Worm (Caenorhabditis elegans) whole organism, L3 larva: Measurements from ENCODE around the gene nmgp-1.

ENCODE experiments used
- R02D3.7 ChIP-seq: fragments of 150-350 bp; optimal IDR thresholded peaks from 2 replicates; lab custom pipeline; 2014; ENCODE audit warnings: missing biosample characterization, missing genetic modification characterization
- ama-1 ChIP-seq: fragments of 150-350 bp; optimal IDR thresholded peaks from 2 replicates; lab custom pipeline; 2018
- ceh-16 ChIP-seq: sonication (generic microtip); optimal IDR thresholded peaks from 2 replicates; lab custom pipeline; 2017; ENCODE audit warnings: missing biosample characterization, missing genetic modification characterization
- ceh-28 ChIP-seq: fragments of 150-350 bp; optimal IDR thresholded peaks from 2 replicates; lab custom pipeline; 2014; ENCODE audit warnings: missing biosample characterization, missing genetic modification reagents, missing genetic modification characterization
- ceh-82 ChIP-seq: fragments of 150-350 bp; optimal IDR thresholded peaks from 2 replicates; lab custom pipeline; 2014; ENCODE audit warnings: missing biosample characterization, missing genetic modification characterization
- egl-27 ChIP-seq: sonication (generic microtip); optimal IDR thresholded peaks from 4 replicates; lab custom pipeline; 2017; ENCODE audit warnings: missing biosample characterization, missing genetic modification reagents, missing genetic modification characterization
- egl-5 ChIP-seq: fragments of 150-350 bp; optimal IDR thresholded peaks from 2 replicates; lab custom pipeline; 2017; ENCODE audit warnings: missing biosample characterization, missing genetic modification reagents, missing genetic modification characterization, inconsistent platforms
- elt-1 ChIP-seq: fragments of 150-350 bp; optimal IDR thresholded peaks from 2 replicates; lab custom pipeline; 2014; ENCODE audit warnings: missing biosample characterization, missing genetic modification characterization
- elt-2 ChIP-seq: sonication (generic microtip); optimal IDR thresholded peaks from 2 replicates; lab custom pipeline; 2016; ENCODE audit warnings: missing genetic modification reagents, mild to moderate bottlenecking, missing genetic modification characterization, missing compliant biosample characterization
- elt-3 ChIP-seq, 3 experiments: fragments of 150-350 bp in 1 of 3; sonication (generic microtip) in 2 of 3; optimal IDR thresholded peaks; 2 replicates in 2 of 3; 4 replicates in 1 of 3; lab custom pipeline; 2014 to 2017; ENCODE audit warnings: missing biosample characterization in 3 of 3, missing genetic modification characterization in 3 of 3
- fkh-2 ChIP-seq: fragments of 150-350 bp; optimal IDR thresholded peaks from 2 replicates; lab custom pipeline; 2014; ENCODE audit warnings: missing biosample characterization, missing genetic modification reagents, missing genetic modification characterization
- fos-1 ChIP-seq: fragments of 150-350 bp; optimal IDR thresholded peaks from 2 replicates; lab custom pipeline; 2014; ENCODE audit warnings: missing biosample characterization, missing genetic modification characterization
- hmg-11 ChIP-seq: sonication (generic microtip); optimal IDR thresholded peaks from 2 replicates; lab custom pipeline; 2016; ENCODE audit warnings: missing genetic modification characterization, missing compliant biosample characterization
- jun-1 ChIP-seq: fragments of 150-350 bp; optimal IDR thresholded peaks from 2 replicates; lab custom pipeline; 2014; ENCODE audit warnings: missing biosample characterization, missing genetic modification reagents, missing genetic modification characterization
- lin-15B ChIP-seq: fragments of 150-350 bp; optimal IDR thresholded peaks from 2 replicates; lab custom pipeline; 2014; ENCODE audit warnings: missing biosample characterization, missing genetic modification characterization
- lin-39 ChIP-seq: fragments of 150-350 bp; optimal IDR thresholded peaks from 2 replicates; lab custom pipeline; 2018; ENCODE audit warnings: missing biosample characterization, missing genetic modification reagents, missing genetic modification characterization
- mdl-1 ChIP-seq: fragments of 150-350 bp; optimal IDR thresholded peaks from 2 replicates; lab custom pipeline; 2014; ENCODE audit warnings: missing biosample characterization, missing genetic modification characterization
- mml-1 ChIP-seq: fragments of 150-350 bp; sonication (generic microtip); optimal IDR thresholded peaks from 3 replicates; lab custom pipeline; 2014; ENCODE audit warnings: missing biosample characterization, missing genetic modification characterization
- nfya-1 ChIP-seq: sonication (generic microtip); optimal IDR thresholded peaks from 2 replicates; lab custom pipeline; 2017; ENCODE audit warnings: missing genetic modification characterization, mild to moderate bottlenecking, missing compliant biosample characterization, antibody characterized with exemption, moderate library complexity; ENCODE audit not compliant: insufficient read depth
- nhr-11 ChIP-seq: fragments of 150-350 bp; optimal IDR thresholded peaks from 2 replicates; lab custom pipeline; 2014; ENCODE audit warnings: missing biosample characterization, missing genetic modification characterization
- nhr-23 ChIP-seq: fragments of 150-350 bp; optimal IDR thresholded peaks from 2 replicates; lab custom pipeline; 2014; ENCODE audit warnings: missing biosample characterization, missing genetic modification reagents, missing genetic modification characterization
- nhr-25 ChIP-seq: sonication (generic microtip); optimal IDR thresholded peaks from 2 replicates; lab custom pipeline; 2017; ENCODE audit warnings: missing biosample characterization, missing genetic modification characterization
- nhr-28 ChIP-seq: fragments of 150-350 bp; optimal IDR thresholded peaks from 2 replicates; lab custom pipeline; 2014; ENCODE audit warnings: missing biosample characterization, missing genetic modification characterization
- nhr-43 ChIP-seq: sonication (generic microtip); optimal IDR thresholded peaks from 2 replicates; lab custom pipeline; 2016; ENCODE audit warnings: mild to moderate bottlenecking, missing genetic modification characterization, missing compliant biosample characterization; ENCODE audit not compliant: poor library complexity, severe bottlenecking
- nhr-67 ChIP-seq: fragments of 150-350 bp; optimal IDR thresholded peaks from 2 replicates; lab custom pipeline; 2014; ENCODE audit warnings: missing biosample characterization, missing genetic modification characterization
- nhr-77 ChIP-seq: fragments of 150-350 bp; optimal IDR thresholded peaks from 2 replicates; lab custom pipeline; 2014; ENCODE audit warnings: missing biosample characterization, missing genetic modification characterization
- pha-4 ChIP-seq: fragments of 150-350 bp; optimal IDR thresholded peaks from 2 replicates; lab custom pipeline; 2014; ENCODE audit warnings: missing biosample characterization, missing genetic modification reagents, missing genetic modification characterization
- pqm-1 ChIP-seq: fragments of 150-350 bp; optimal IDR thresholded peaks from 2 replicates; lab custom pipeline; 2017; ENCODE audit warnings: missing biosample characterization, missing genetic modification characterization, inconsistent platforms
- sea-2 ChIP-seq: fragments of 150-350 bp; sonication (generic microtip); optimal IDR thresholded peaks from 4 replicates; lab custom pipeline; 2014; ENCODE audit warnings: missing biosample characterization, missing genetic modification reagents, missing genetic modification characterization
- skn-1 ChIP-seq: fragments of 150-350 bp; optimal IDR thresholded peaks from 2 replicates; lab custom pipeline; 2014; ENCODE audit warnings: missing biosample characterization, missing genetic modification characterization
- snpc-4 ChIP-seq: fragments of 150-350 bp; optimal IDR thresholded peaks from 2 replicates; lab custom pipeline; 2014; ENCODE audit warnings: missing biosample characterization, missing genetic modification characterization
- tbx-2 ChIP-seq: sonication (generic microtip); optimal IDR thresholded peaks from 2 replicates; lab custom pipeline; 2016; ENCODE audit warnings: mild to moderate bottlenecking, missing genetic modification characterization, missing compliant biosample characterization
- unc-39 ChIP-seq: sonication (generic microtip); optimal IDR thresholded peaks from 4 replicates; lab custom pipeline; 2017; ENCODE audit warnings: missing biosample characterization, missing genetic modification characterization
- zag-1 ChIP-seq: fragments of 150-350 bp; optimal IDR thresholded peaks from 2 replicates; lab custom pipeline; 2014; ENCODE audit warnings: missing biosample characterization, missing genetic modification characterization
- ztf-4 ChIP-seq: fragments of 150-350 bp; optimal IDR thresholded peaks from 2 replicates; lab custom pipeline; 2014; ENCODE audit warnings: missing biosample characterization, missing genetic modification characterization

Gene nmgp-1

DNA sequence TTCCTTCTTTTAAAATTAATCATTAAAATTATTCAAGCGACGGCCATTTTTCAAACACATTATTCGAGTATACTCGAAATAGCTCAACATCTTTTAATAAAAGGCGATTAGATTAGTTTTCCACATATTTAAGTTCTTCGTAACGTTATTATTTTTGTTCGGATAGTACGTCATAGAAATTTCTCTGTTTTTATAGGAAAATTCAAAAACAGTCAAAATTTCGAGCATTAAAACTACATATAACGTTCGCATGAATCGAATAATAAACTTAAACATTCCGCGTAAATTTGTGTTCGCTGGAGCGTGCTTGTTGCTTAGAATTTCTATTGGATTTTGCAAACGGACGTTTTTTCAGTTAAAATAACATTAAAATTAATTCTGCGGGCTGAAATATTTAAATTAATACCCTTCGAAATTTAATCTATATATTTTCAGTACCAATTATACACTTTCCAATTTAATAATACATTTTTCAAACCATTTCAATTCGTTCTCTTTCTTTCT is 15.4 kb upstream of the nmgp-1 start, which contains the start of gene blos-4:
TSS of gene blos-4 (plus strand) at position 51 of the 504 bp plus-strand sequence.
- TF ChIP-seq unc-39 (tag; lab: Kevin White, UChicago), result no peak

DNA sequence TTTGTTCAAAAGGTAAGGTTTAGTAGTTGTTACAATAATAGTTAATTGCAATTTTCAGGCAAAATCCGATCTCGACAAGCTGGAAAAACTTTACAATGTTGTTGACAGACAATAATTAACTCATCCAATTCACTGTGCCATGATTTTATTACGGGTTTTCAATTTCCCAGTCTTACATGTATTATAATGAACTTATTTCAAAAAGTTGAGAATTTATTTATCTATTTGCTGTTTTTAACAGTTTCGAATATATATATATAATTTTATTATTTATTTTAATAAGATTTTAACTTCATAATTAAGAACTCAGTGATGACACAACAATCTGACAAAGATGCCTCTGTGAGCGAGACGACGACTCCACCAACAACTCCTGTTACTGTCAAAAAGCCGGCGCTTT is 14.6 kb upstream of the nmgp-1 start, which contains the start of gene lelo-1:
TSS of gene lelo-1 (plus strand) at position 301 of the 400 bp plus-strand sequence.
- TF ChIP-seq nhr-25 (no peak), fos-1 (no peak), nhr-77 (tag; lab: Kevin White, UChicago) (no peak), R02D3.7 (tag; lab: Kevin White, UChicago) (no peak), fkh-2 (no peak), zag-1 (tag; lab: Kevin White, UChicago) (no peak), tbx-2 (tag; lab: Kevin White, UChicago) (no peak), mdl-1 (tag; lab: Kevin White, UChicago) (no peak), pha-4 (no peak), ztf-4 (tag; lab: Kevin White, UChicago) (no peak), elt-2 (tag; lab: Kevin White, UChicago) (no peak), nhr-11 (tag; lab: Kevin White, UChicago) (no peak)

DNA sequence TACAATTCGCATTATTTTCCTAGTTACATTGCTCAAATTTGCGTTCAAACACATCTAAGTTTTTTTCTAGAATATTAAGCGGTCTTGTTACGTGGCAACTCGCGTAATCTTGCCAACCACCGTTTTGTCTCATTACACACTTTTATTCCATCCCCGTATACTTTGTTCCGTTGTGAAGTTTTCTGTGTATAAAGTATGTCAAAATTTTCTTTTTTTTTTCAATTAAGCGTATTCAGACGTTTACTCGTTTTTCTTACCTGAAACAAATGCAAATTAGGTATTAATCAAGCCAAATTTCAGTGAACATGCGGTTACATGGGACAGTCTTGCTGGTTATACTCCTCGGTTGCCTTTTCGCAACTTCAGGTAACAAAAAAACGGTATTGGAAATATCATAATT is 13.6 kb upstream of the nmgp-1 start, which contains the start of gene T24H7.2:
TSS of gene T24H7.2 (plus strand) at position 301 of the 400 bp plus-strand sequence.
- TF ChIP-seq lin-15B (tag; lab: Kevin White, UChicago) (no peak), elt-3 (tag; optimal IDR thresholded peaks at IDR 0.05; lab: Kevin White, UChicago) (no peak), sea-2 (GFP tag; lab: Kevin White, UChicago) (no peak), R02D3.7 (tag; lab: Kevin White, UChicago) (no peak)

DNA sequence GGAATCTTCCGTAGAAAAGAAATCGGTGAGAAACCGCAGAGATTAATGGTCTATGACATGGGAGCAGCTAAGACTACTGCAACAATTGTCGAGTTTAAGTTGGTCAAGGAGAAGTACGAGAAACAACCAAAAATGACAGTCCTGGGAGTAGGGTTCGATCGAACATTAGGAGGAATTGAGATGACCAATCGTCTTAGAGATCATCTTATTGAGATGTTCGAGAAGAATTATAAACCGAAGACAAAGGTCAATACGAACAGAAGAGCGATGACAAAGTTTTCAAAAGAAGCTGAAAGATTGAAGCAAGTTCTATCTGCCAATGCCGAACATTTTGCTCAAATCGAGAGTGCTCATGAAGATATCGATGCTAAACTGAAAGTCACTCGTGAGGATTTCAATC is 12.6 kb upstream of the nmgp-1 start:
- TF ChIP-seq jun-1 (tag; lab: Kevin White, UChicago), result no peak

DNA sequence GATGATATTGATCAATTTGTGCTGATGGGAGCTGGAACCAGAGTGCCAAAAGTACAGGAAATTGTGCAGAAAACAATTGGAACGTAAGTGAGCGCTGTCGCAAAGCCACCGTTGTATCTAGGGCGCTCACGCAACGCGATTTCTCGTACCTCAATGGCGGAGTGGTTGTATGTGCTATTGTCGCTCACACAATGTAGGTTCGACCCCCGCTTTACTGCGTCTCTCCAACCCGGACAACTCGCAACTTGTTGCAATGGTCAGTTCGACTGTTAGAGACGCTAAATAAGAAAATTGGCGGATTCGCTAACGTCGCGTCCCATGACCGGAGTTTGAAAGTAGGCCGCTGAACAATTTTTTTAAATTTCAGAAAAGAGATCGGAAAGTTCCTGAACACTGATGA is 12.2 kb upstream of the nmgp-1 start:
- TF ChIP-seq tbx-2 (tag; lab: Kevin White, UChicago), result peak; percentile 19
- TF ChIP-seq ceh-16 (tag; lab: Kevin White, UChicago), result no peak
- no peak for TF ChIP-seq R02D3.7 (tag; lab: Kevin White, UChicago)
- TF ChIP-seq nhr-23 (tag; lab: Kevin White, UChicago), result peak; percentile 59
- peak; percentile 18 for TF ChIP-seq nhr-25
- TF ChIP-seq nhr-43 (tag; lab: Kevin White, UChicago), result peak; percentile 70
- peak; percentile 22 for TF ChIP-seq hmg-11
- TF ChIP-seq snpc-4 (tag; lab: Kevin White, UChicago), result no peak
- peak; percentile 21 for TF ChIP-seq elt-2 (tag; lab: Kevin White, UChicago)
- peak; percentile 85 for TF ChIP-seq pha-4
- peak; percentile 59 for TF ChIP-seq nfya-1
- peak; percentile 2 for TF ChIP-seq lin-15B (tag; lab: Kevin White, UChicago)
- TF ChIP-seq pqm-1 (tag; lab: Kevin White, UChicago), result peak; percentile 24
- peak; percentile 82 for TF ChIP-seq lin-39 (tag; lab: Kevin White, UChicago)
- TF ChIP-seq, all 47 proteins: peak for 11

DNA sequence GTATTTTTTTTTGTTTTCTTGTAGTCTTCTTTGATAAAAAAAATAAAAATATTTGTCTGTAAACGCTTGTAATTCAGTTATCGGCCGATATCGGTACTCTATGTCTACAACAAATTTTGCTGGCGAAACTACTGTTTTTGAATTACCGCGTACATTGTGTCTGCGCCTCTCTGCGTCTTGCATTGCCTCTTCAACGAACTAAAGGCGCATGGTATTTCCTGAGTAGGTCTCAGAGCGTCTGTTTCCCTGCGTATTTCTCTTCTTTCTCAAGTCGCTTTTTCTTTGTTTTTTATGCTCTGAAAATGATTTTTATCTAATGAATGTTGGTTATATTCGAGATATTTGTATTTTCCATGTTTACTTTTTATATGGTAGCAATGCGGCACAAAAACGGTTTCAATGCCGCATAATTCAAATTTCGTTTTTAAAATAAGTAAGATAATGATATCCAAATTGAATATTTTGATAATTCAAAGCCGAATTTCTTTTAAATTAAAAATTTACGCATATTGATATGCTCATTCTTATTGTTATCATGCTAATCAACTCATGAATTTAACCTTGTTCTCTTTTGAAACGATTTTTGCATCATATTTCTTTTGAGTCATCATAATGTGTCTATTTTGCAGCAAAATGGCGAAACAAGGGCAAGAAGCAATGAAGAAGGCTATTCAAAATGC is 9.7 kb upstream of the nmgp-1 start, which contains the start of gene phb-2:
TSS of gene phb-2 (plus strand) at position 630 of the 680 bp plus-strand sequence.
- TF ChIP-seq lin-15B (tag; lab: Kevin White, UChicago), result peak; percentile 84
- TF ChIP-seq ama-1 (lab: Kevin White, UChicago), result peak; percentile 76
- no peak for TF ChIP-seq ceh-16 (tag; lab: Kevin White, UChicago)
- peak; percentile 53 for TF ChIP-seq ceh-28
- TF ChIP-seq skn-1 (tag; lab: Kevin White, UChicago), result peak; percentile 72
- TF ChIP-seq tbx-2 (tag; lab: Kevin White, UChicago), result no peak
- TF ChIP-seq elt-3 (tag; optimal IDR thresholded peaks at IDR 0.05; lab: Kevin White, UChicago), result peak in 1 of 3 experiments; percentile 4
- peak; percentile 77 for TF ChIP-seq nhr-23 (tag; lab: Kevin White, UChicago)
- TF ChIP-seq egl-5 (tag; lab: Kevin White, UChicago), result peak; percentile 89
- TF ChIP-seq nhr-43 (tag; lab: Kevin White, UChicago), result peak; percentile 53
- peak; percentile 11 for TF ChIP-seq pqm-1 (tag; lab: Kevin White, UChicago)
- TF ChIP-seq hmg-11, result peak; percentile 71
- no peak for TF ChIP-seq mml-1 (tag; lab: Kevin White, UChicago)
- TF ChIP-seq elt-1 (tag; lab: Kevin White, UChicago), result no peak
- no peak for TF ChIP-seq nhr-28
- TF ChIP-seq jun-1 (tag; lab: Kevin White, UChicago), result peak; percentile 18
- no peak for TF ChIP-seq unc-39 (tag; lab: Kevin White, UChicago)
- TF ChIP-seq ceh-82 (tag; lab: Kevin White, UChicago), result peak; percentile 6
- TF ChIP-seq egl-27 (tag; lab: Kevin White, UChicago), result peak; percentile 8
- TF ChIP-seq R02D3.7 (tag; lab: Kevin White, UChicago), result peak; percentile 20
- no peak for TF ChIP-seq nhr-67 (tag; lab: Kevin White, UChicago)
- TF ChIP-seq elt-2 (tag; lab: Kevin White, UChicago), result peak; percentile 51
- peak; percentile 90 for TF ChIP-seq nfya-1
- peak; percentile 94 for TF ChIP-seq pha-4
- peak; percentile 53 for TF ChIP-seq nhr-11 (tag; lab: Kevin White, UChicago)
- TF ChIP-seq lin-39 (tag; lab: Kevin White, UChicago), result peak; percentile 91
- TF ChIP-seq nhr-25, result peak; percentile 88
- TF ChIP-seq snpc-4 (tag; lab: Kevin White, UChicago), result peak; percentile 79
- TF ChIP-seq mdl-1 (tag; lab: Kevin White, UChicago), result no peak
